Worm (Caenorhabditis elegans) whole organism, midembryonic: ENCODE results near the gene C33H5.16.

Experiments
- T22C8.4 ChIP-seq: fragments of 200-800 bp; sonication (Bioruptor generic); IDR thresholded peaks from 2 replicates; pipeline ENCODE4 v1.3.6; 2022; ENCODE audit warnings: missing genetic modification characterization, missing compliant biosample characterization
- cog-1 ChIP-seq: sonication (generic microtip); optimal IDR thresholded peaks from 2 replicates; lab custom pipeline; 2016; ENCODE audit warnings: missing genetic modification characterization, missing compliant biosample characterization
- flt-1 ChIP-seq: fragments of 200-800 bp; sonication (Bioruptor generic); IDR thresholded peaks from 2 replicates; pipeline ENCODE4 v1.3.6; 2022; ENCODE audit warnings: missing genetic modification characterization, missing compliant biosample characterization
- med-1 ChIP-seq: sonication (generic microtip); optimal IDR thresholded peaks from 2 replicates; lab custom pipeline; 2017; ENCODE audit warnings: missing genetic modification characterization, mild to moderate bottlenecking, missing compliant biosample characterization, antibody characterized with exemption, missing genetic modification reagents; ENCODE audit not compliant: insufficient read depth
- ref-1 ChIP-seq: fragments of 200-800 bp; sonication (Bioruptor generic); conservative IDR thresholded peaks from 2 replicates; pipeline ENCODE4 v1.3.6; 2022; ENCODE audit warnings: missing genetic modification reagents, missing genetic modification characterization, missing compliant biosample characterization
- ztf-29 ChIP-seq: fragments of 200-800 bp; sonication (Bioruptor generic); IDR thresholded peaks from 2 replicates; pipeline ENCODE4 v1.3.6; 2022; ENCODE audit warnings: missing genetic modification reagents, missing genetic modification characterization, missing compliant biosample characterization

ce11 chrIV:7775725-7776124 is 27.4 kb downstream of the C33H5.16 start, which contains the start of gene swd-2.1:
- TF ChIP-seq T22C8.4 = no peak
- no peak for TF ChIP-seq flt-1 (GFP tag; lab: Robert Waterston, UW)
- TF ChIP-seq med-1 (GFP tag; lab: Kevin White, UChicago) = no peak
- no peak for TF ChIP-seq ztf-29 (GFP tag; lab: Robert Waterston, UW)
- no peak for TF ChIP-seq ref-1 (GFP tag; lab: Robert Waterston, UW)
- TF ChIP-seq cog-1 (tag; lab: Kevin White, UChicago) = no peak
